Fruit fly (Drosophila melanogaster): ENCODE data around the gene aay.

Gene aay

DNA sequence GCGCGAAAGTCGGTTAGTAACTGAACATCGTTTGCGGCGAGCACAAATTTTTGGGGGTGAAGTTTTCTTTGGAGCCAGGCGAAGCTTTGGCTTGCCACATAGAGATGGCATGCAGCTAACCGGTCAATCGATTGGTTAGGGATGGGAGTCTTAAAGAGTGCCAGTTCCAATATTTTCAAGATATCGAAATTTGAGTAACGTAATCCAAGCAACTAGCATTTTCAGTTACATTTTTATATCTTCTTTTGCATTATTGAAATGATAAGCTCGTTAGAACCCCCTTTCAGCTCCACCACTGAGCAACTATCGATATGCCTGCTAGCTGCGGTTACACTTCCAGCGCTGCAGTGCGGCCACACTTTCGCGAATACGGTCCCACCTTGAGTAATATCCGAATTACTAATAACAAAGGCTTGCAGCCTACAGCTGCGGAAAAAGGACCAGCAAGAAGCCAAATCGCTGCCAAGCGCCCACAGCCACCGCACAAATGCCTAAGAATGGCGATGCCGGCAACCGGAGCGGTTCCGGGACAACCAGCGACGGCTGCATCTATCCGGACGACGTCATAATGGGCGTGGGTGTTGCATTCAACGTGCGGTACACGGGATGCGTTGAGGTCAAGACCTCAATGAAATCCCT, 3.7 kb downstream of the aay start, which contains the start of the genes Atat and Shc (continued):
- TF ChIP-seq lov (optimal IDR thresholded peaks at IDR 0.05) = no peak
- TF ChIP-seq lov (GFP tag; IDR thresholded peaks at IDR 0.05) = peak; percentile 99
- TF ChIP-seq HLHmδ (GFP tag; optimal IDR thresholded peaks at IDR 0.05) = no peak
- TF ChIP-seq gro (GFP tag; optimal IDR thresholded peaks at IDR 0.05) = peak; percentile 99
- peak; percentile 98 for TF ChIP-seq dimm (GFP tag; IDR thresholded peaks at IDR 0.05)
- peak; percentile 93 for TF ChIP-seq ATbp (GFP tag; optimal IDR thresholded peaks at IDR 0.05)
- peak; percentile 99 for TF ChIP-seq ems (GFP tag; optimal IDR thresholded peaks at IDR 0.05)
- peak; percentile 99 for TF ChIP-seq Camta (GFP tag; optimal IDR thresholded peaks at IDR 0.05)
- TF ChIP-seq Hr51 (GFP tag; optimal IDR thresholded peaks at IDR 0.05) = peak; percentile 97 to 100
- TF ChIP-seq MTF-1 (GFP tag; optimal IDR thresholded peaks at IDR 0.05; ENCODE audit: borderline replicate concordance) = peak; percentile 93
- TF ChIP-seq caup (GFP tag; optimal IDR thresholded peaks at IDR 0.05; ENCODE audit: severe bottlenecking) = peak; percentile 99
- peak; percentile 100 for TF ChIP-seq Gug (GFP tag; IDR thresholded peaks at IDR 0.05)
- no peak for TF ChIP-seq sc (optimal IDR thresholded peaks at IDR 0.05)
- peak; percentile 96 for TF ChIP-seq sc (GFP tag; optimal IDR thresholded peaks at IDR 0.05)
- TF ChIP-seq CG10274 (GFP tag; optimal IDR thresholded peaks at IDR 0.05) = peak; percentile 95
- peak; percentile 94 for TF ChIP-seq scrt (GFP tag; optimal IDR thresholded peaks at IDR 0.05)
- peak; percentile 12 for TF ChIP-seq CG15479 (GFP tag; optimal IDR thresholded peaks at IDR 0.05)
- TF ChIP-seq CG8388 (GFP tag; optimal IDR thresholded peaks at IDR 0.05) = peak; percentile 94
- TF ChIP-seq slp2 (GFP tag; optimal IDR thresholded peaks at IDR 0.05) = peak; percentile 99
- peak; percentile 100 for TF ChIP-seq CG13624 (GFP tag; optimal IDR thresholded peaks at IDR 0.05)
- TF ChIP-seq trh (GFP tag; optimal IDR thresholded peaks at IDR 0.05) = peak; percentile 99
- TF ChIP-seq CG4820 (GFP tag; optimal IDR thresholded peaks at IDR 0.05) = peak; percentile 99
- TF ChIP-seq hb (GFP tag; IDR thresholded peaks at IDR 0.05; ENCODE audit: partially characterized antibody) = peak; percentile 86
- TF ChIP-seq Ptx1 (GFP tag; IDR thresholded peaks at IDR 0.05) = peak; percentile 100
- peak; percentile 76 for TF ChIP-seq CG2129 (GFP tag; IDR thresholded peaks at IDR 0.05; ENCODE audit: partially characterized antibody)
- no peak for TF ChIP-seq D (optimal IDR thresholded peaks at IDR 0.05)
- peak; percentile 97 for TF ChIP-seq D (GFP tag; optimal IDR thresholded peaks at IDR 0.05)
- TF ChIP-seq nerfin-2 (GFP tag; IDR thresholded peaks at IDR 0.05; ENCODE audit: partially characterized antibody) = peak; percentile 77
- TF ChIP-seq CG1024 (GFP tag; IDR thresholded peaks at IDR 0.05) = peak; percentile 96
- peak; percentile 99 for TF ChIP-seq pb (GFP tag; optimal IDR thresholded peaks at IDR 0.05)
- TF ChIP-seq CG7786 (GFP tag; optimal IDR thresholded peaks at IDR 0.05) = peak; percentile 100
- TF ChIP-seq CG31365 (tag; optimal IDR thresholded peaks at IDR 0.05) = peak; percentile 87
- peak; percentile 96 for TF ChIP-seq Elba2 (GFP tag; optimal IDR thresholded peaks at IDR 0.05)
- TF ChIP-seq CoRest (tag; optimal IDR thresholded peaks at IDR 0.05) = peak; percentile 99
- peak; percentile 94 for TF ChIP-seq ftz-f1 (GFP tag; optimal IDR thresholded peaks at IDR 0.05)
- TF ChIP-seq grau (tag; optimal IDR thresholded peaks at IDR 0.05) = peak; percentile 98
- TF ChIP-seq tx (GFP tag; optimal IDR thresholded peaks at IDR 0.05) = peak; percentile 100
- TF ChIP-seq emc (GFP tag; optimal IDR thresholded peaks at IDR 0.05) = peak; percentile 99
- TF ChIP-seq CG33557 (GFP tag; optimal IDR thresholded peaks at IDR 0.05) = peak; percentile 93
- peak; percentile 100 for TF ChIP-seq Ets65A (GFP tag)
- TF ChIP-seq CG10209 (GFP tag; optimal IDR thresholded peaks at IDR 0.05) = peak; percentile 99
- peak; percentile 98 for TF ChIP-seq mirr (GFP tag; optimal IDR thresholded peaks at IDR 0.05)
- TF ChIP-seq tio (GFP tag; optimal IDR thresholded peaks at IDR 0.05) = peak; percentile 99
- TF ChIP-seq Sry-δ (GFP tag; optimal IDR thresholded peaks at IDR 0.05) = peak; percentile 100
- TF ChIP-seq Hmx (GFP tag; optimal IDR thresholded peaks at IDR 0.05) = peak; percentile 97
- TF ChIP-seq Dip2 (GFP tag; IDR thresholded peaks at IDR 0.05) = peak; percentile 83
- peak; percentile 100 for TF ChIP-seq CG30403 (GFP tag; optimal IDR thresholded peaks at IDR 0.05)
- peak in 1 of 2 experiments; percentile 89 for TF ChIP-seq Eip74EF (GFP tag; optimal IDR thresholded peaks at IDR 0.05)
- TF ChIP-seq Stat92E (GFP tag; optimal IDR thresholded peaks at IDR 0.05) = peak in 1 of 3 experiments; percentile 90

Measured in whole organism, embryonic.